Fruit fly (Drosophila melanogaster): ENCODE measurements around the gene SCCRO.
A peak's percentile ranks its signal among the peaks of the same experiment; 100 is the strongest.

Gene SCCRO

dm6 chr3L:15531423-15532325 is 31.6 kb upstream of the SCCRO start, which contains the start of gene CG43248:
Gene CG43248, minus strand, starts transcription at chr3L:15531473.
- TF ChIP-seq N (GFP tag; optimal IDR thresholded peaks at IDR 0.05): no peak
- TF ChIP-seq OdsH (GFP tag; optimal IDR thresholded peaks at IDR 0.05): no peak
- no peak for TF ChIP-seq CG32264 (GFP tag; optimal IDR thresholded peaks at IDR 0.05)
- no peak for TF ChIP-seq Sp1 (GFP tag; optimal IDR thresholded peaks at IDR 0.05)

- TF ChIP-seq Myc (optimal IDR thresholded peaks at IDR 0.05) (no peak), Dif (GFP tag; optimal IDR thresholded peaks at IDR 0.05; ENCODE audit: partially characterized antibody) (peak; percentile 89), psq (GFP tag; optimal IDR thresholded peaks at IDR 0.05) (peak; percentile 21), tai (GFP tag; optimal IDR thresholded peaks at IDR 0.05) (peak; percentile 42), fru (GFP tag; optimal IDR thresholded peaks at IDR 0.05) (peak; percentile 62), dmrt93B (GFP tag; optimal IDR thresholded peaks at IDR 0.05) (peak; percentile 67), GATAd (GFP tag; optimal IDR thresholded peaks at IDR 0.05) (no peak), Abd-B (GFP tag; optimal IDR thresholded peaks at IDR 0.05) (no peak), rgr (GFP tag; optimal IDR thresholded peaks at IDR 0.05) (peak; percentile 23), HLH106 (tag; optimal IDR thresholded peaks at IDR 0.05) (peak; percentile 71), Mio (GFP tag; optimal IDR thresholded peaks at IDR 0.05) (no peak), dsf (GFP tag; optimal IDR thresholded peaks at IDR 0.05; ENCODE audit: borderline replicate concordance) (no peak), CG9705 (GFP tag; optimal IDR thresholded peaks at IDR 0.05) (no peak), Vsx2 (GFP tag; optimal IDR thresholded peaks at IDR 0.05; ENCODE audit: partially characterized antibody) (no peak), Rel (GFP tag; optimal IDR thresholded peaks at IDR 0.05) (peak; percentile 90), Rel (tag; optimal IDR thresholded peaks at IDR 0.05) (peak; percentile 97), jim (GFP tag; optimal IDR thresholded peaks at IDR 0.05) (no peak), usp (GFP tag; optimal IDR thresholded peaks at IDR 0.05) (no peak), brk (GFP tag; optimal IDR thresholded peaks at IDR 0.05) (peak; percentile 5), dl (GFP tag; optimal IDR thresholded peaks at IDR 0.05; ENCODE audit: insufficient read depth in 1 of 2, partially characterized antibody in 2 of 2) (peak; percentile 58 to 72), sv (GFP tag; optimal IDR thresholded peaks at IDR 0.05) (no peak), foxo (GFP tag; optimal IDR thresholded peaks at IDR 0.05) (peak in 1 of 2 experiments; percentile 53), Hr83 (GFP tag; optimal IDR thresholded peaks at IDR 0.05; ENCODE audit: poor library complexity, severe bottlenecking) (peak; percentile 28), Hnf4 (GFP tag; optimal IDR thresholded peaks at IDR 0.05) (no peak), CG32264 (GFP tag; optimal IDR thresholded peaks at IDR 0.05) (peak; percentile 13), sage (GFP tag; optimal IDR thresholded peaks at IDR 0.05) (peak; percentile 68), CrebA (GFP tag; optimal IDR thresholded peaks at IDR 0.05; ENCODE audit: borderline replicate concordance) (peak; percentile 63), Dfd (GFP tag; optimal IDR thresholded peaks at IDR 0.05) (no peak), h (GFP tag; optimal IDR thresholded peaks at IDR 0.05) (peak; percentile 55), OdsH (GFP tag; optimal IDR thresholded peaks at IDR 0.05) (no peak), Sp1 (GFP tag; optimal IDR thresholded peaks at IDR 0.05) (peak; percentile 26), pan (optimal IDR thresholded peaks at IDR 0.05) (no peak), woc (GFP tag; optimal IDR thresholded peaks at IDR 0.05) (peak; percentile 37), N (GFP tag; optimal IDR thresholded peaks at IDR 0.05) (no peak), lola (GFP tag; optimal IDR thresholded peaks at IDR 0.05) (no peak), Hr78 (GFP tag; optimal IDR thresholded peaks at IDR 0.05) (no peak), Jra (GFP tag; optimal IDR thresholded peaks at IDR 0.05) (peak; percentile 25), ey (GFP tag; optimal IDR thresholded peaks at IDR 0.05) (peak; percentile 36), br (GFP tag; optimal IDR thresholded peaks at IDR 0.05) (peak; percentile 21)
Measured at dm6 chr3L:15532368-15533030, 30.7 kb upstream of the SCCRO start.

All from whole organism, wandering third instar larva.